Fruit fly (Drosophila melanogaster) whole organism, embryonic: Measurements from ENCODE around the gene CG12081.

Source experiments
- Awh ChIP-seq: fragments of 200-800 bp; sonication (Bioruptor generic); IDR thresholded peaks from 2 replicates; pipeline ENCODE4, ENCODE4 v1.3.6; 2022; ENCODE audit warnings: missing biosample characterization, missing genetic modification characterization
- C15 ChIP-seq: fragments of 200-800 bp; sonication (Bioruptor generic); IDR thresholded peaks from 3 replicates; pipeline ENCODE4 v1.3.6; 2022; ENCODE audit warnings: missing biosample characterization, missing genetic modification characterization
- CG12299 ChIP-seq: fragments of 200-800 bp; sonication (Bioruptor generic); optimal IDR thresholded peaks from 2 replicates; lab custom pipeline; 2018; ENCODE audit warnings: missing biosample characterization, mild to moderate bottlenecking, missing genetic modification characterization
- CG13123 ChIP-seq: fragments of 200-800 bp; sonication (Bioruptor generic); optimal IDR thresholded peaks from 2 replicates; lab custom pipeline; 2016; ENCODE audit warnings: missing biosample characterization, missing genetic modification characterization
- CG14860 ChIP-seq: fragments of 200-800 bp; sonication (Bioruptor generic); IDR thresholded peaks from 3 replicates; pipeline ENCODE4 v1.3.6; 2022; ENCODE audit warnings: missing biosample characterization, missing genetic modification characterization; ENCODE audit not compliant: partially characterized antibody
- CG1647 ChIP-seq: fragments of 200-800 bp; sonication (Bioruptor generic); optimal IDR thresholded peaks from 3 replicates; lab custom pipeline; 2016; ENCODE audit warnings: missing biosample characterization, missing genetic modification characterization
- CG17385 ChIP-seq: fragments of 200-800 bp; sonication (Bioruptor generic); optimal IDR thresholded peaks from 3 replicates; lab custom pipeline; 2018; ENCODE audit warnings: missing biosample characterization, mild to moderate bottlenecking, missing genetic modification characterization
- CG18619 ChIP-seq: fragments of 200-800 bp; sonication (Bioruptor generic); optimal IDR thresholded peaks from 3 replicates; lab custom pipeline; 2017; ENCODE audit warnings: missing biosample characterization, mild to moderate bottlenecking, missing genetic modification characterization
- CG30020 ChIP-seq: fragments of 200-800 bp; optimal IDR thresholded peaks from 2 replicates; lab custom pipeline; 2019; ENCODE audit warnings: missing biosample characterization, mild to moderate bottlenecking, missing genetic modification characterization, moderate library complexity
- CG33213 ChIP-seq: fragments of 200-800 bp; sonication (Bioruptor generic); optimal IDR thresholded peaks from 3 replicates; lab custom pipeline; 2016; ENCODE audit warnings: missing biosample characterization, missing genetic modification characterization
- CG34224 ChIP-seq: fragments of 200-800 bp; sonication (Bioruptor generic); IDR thresholded peaks from 3 replicates; pipeline ENCODE4 v1.3.6; 2022; ENCODE audit warnings: missing biosample characterization, missing genetic modification characterization; ENCODE audit not compliant: partially characterized antibody
- CG5245 ChIP-seq: fragments of 200-800 bp; sonication (Bioruptor generic); optimal IDR thresholded peaks from 3 replicates; lab custom pipeline; 2016; ENCODE audit warnings: missing biosample characterization, missing genetic modification characterization
- CG7271 ChIP-seq: fragments of 200-800 bp; sonication (Bioruptor generic); optimal IDR thresholded peaks from 2 replicates; lab custom pipeline; 2018; ENCODE audit warnings: missing biosample characterization, mild to moderate bottlenecking, missing genetic modification characterization, moderate library complexity
- CG7839 ChIP-seq: fragments of 200-800 bp; sonication (Bioruptor generic); optimal IDR thresholded peaks from 3 replicates; lab custom pipeline; 2018; ENCODE audit warnings: missing biosample characterization, mild to moderate bottlenecking, missing genetic modification characterization, moderate library complexity
- CG8359 ChIP-seq: fragments of 200-800 bp; sonication (Bioruptor generic); optimal IDR thresholded peaks from 2 replicates; lab custom pipeline; 2017; ENCODE audit warnings: missing biosample characterization, mild to moderate bottlenecking, missing genetic modification characterization, borderline replicate concordance
- CG8478 ChIP-seq: fragments of >200 bp; optimal IDR thresholded peaks from 2 replicates; lab custom pipeline; 2018
- CG9609 ChIP-seq: fragments of 200-800 bp; sonication (Bioruptor generic); optimal IDR thresholded peaks from 3 replicates; lab custom pipeline; 2016; ENCODE audit warnings: missing biosample characterization, missing genetic modification characterization
- CG9727 ChIP-seq: fragments of 200-800 bp; sonication (Bioruptor generic); optimal IDR thresholded peaks from 3 replicates; lab custom pipeline; 2017; ENCODE audit warnings: missing biosample characterization, mild to moderate bottlenecking, missing genetic modification characterization
- Doc3 ChIP-seq: fragments of 200-800 bp; sonication (Bioruptor generic); IDR thresholded peaks from 3 replicates; pipeline ENCODE4 v1.3.6; 2022; ENCODE audit warnings: missing biosample characterization, missing genetic modification characterization; ENCODE audit not compliant: partially characterized antibody
- Dp ChIP-seq: fragments of 200-800 bp; sonication (Bioruptor generic); optimal IDR thresholded peaks from 2 replicates; lab custom pipeline; 2018; ENCODE audit warnings: missing biosample characterization, mild to moderate bottlenecking, missing genetic modification characterization, moderate library complexity
- Elba2 ChIP-seq: fragments of 200-800 bp; sonication (Bioruptor generic); optimal IDR thresholded peaks from 3 replicates; lab custom pipeline; 2016; ENCODE audit warnings: missing biosample characterization, missing genetic modification characterization
- Gsc ChIP-seq: fragments of 200-800 bp; sonication (Bioruptor generic); IDR thresholded peaks from 2 replicates; pipeline ENCODE4 v1.3.6; 2022; ENCODE audit warnings: missing biosample characterization, missing genetic modification characterization
- Gug ChIP-seq: fragments of 200-800 bp; sonication (Bioruptor generic); IDR thresholded peaks from 4 replicates; pipeline ENCODE4 v1.3.6; 2022; ENCODE audit warnings: missing biosample characterization, missing genetic modification characterization
- HHEX ChIP-seq: fragments of 200-800 bp; sonication (Bioruptor generic); optimal IDR thresholded peaks from 3 replicates; lab custom pipeline; 2017; ENCODE audit warnings: missing biosample characterization, mild to moderate bottlenecking, missing genetic modification characterization, missing genetic modification reagents
- Hey ChIP-seq: fragments of 200-800 bp; sonication (Bioruptor generic); optimal IDR thresholded peaks from 3 replicates; lab custom pipeline; 2018; ENCODE audit warnings: missing biosample characterization, mild to moderate bottlenecking, missing genetic modification characterization
- HmgZ ChIP-seq: fragments of 200-800 bp; sonication (Bioruptor generic); optimal IDR thresholded peaks from 2 replicates; lab custom pipeline; 2018; ENCODE audit warnings: missing biosample characterization, mild to moderate bottlenecking, missing genetic modification characterization
- Hr3 ChIP-seq: fragments of 200-800 bp; sonication (Bioruptor generic); optimal IDR thresholded peaks from 3 replicates; lab custom pipeline; 2016; ENCODE audit warnings: missing biosample characterization, missing genetic modification characterization
- Mad ChIP-seq: fragments of 200-800 bp; sonication (Bioruptor generic); optimal IDR thresholded peaks from 2 replicates; lab custom pipeline; 2016; ENCODE audit warnings: missing biosample characterization, missing genetic modification characterization
- NFAT ChIP-seq: fragments of 200-800 bp; sonication (Bioruptor generic); IDR thresholded peaks from 2 replicates; pipeline ENCODE4 v1.3.6; 2022; ENCODE audit warnings: missing biosample characterization, missing genetic modification characterization
- Nf-YC ChIP-seq: fragments of 200-800 bp; optimal IDR thresholded peaks from 3 replicates; lab custom pipeline; 2019; ENCODE audit warnings: missing biosample characterization, mild to moderate bottlenecking, missing genetic modification characterization, moderate library complexity
- NfI ChIP-seq: fragments of 200-800 bp; sonication (Bioruptor generic); optimal IDR thresholded peaks from 3 replicates; lab custom pipeline; 2018; ENCODE audit warnings: missing biosample characterization, mild to moderate bottlenecking, missing genetic modification characterization, moderate library complexity
- Oaz ChIP-seq: fragments of 200-800 bp; sonication (Bioruptor generic); IDR thresholded peaks from 2 replicates; pipeline ENCODE4 v1.3.6; 2022; ENCODE audit warnings: missing biosample characterization, missing genetic modification characterization
- Opbp ChIP-seq: fragments of 200-800 bp; sonication (Bioruptor generic); IDR thresholded peaks from 3 replicates; pipeline ENCODE4 v1.3.6; 2022; ENCODE audit warnings: missing biosample characterization, missing genetic modification characterization; ENCODE audit not compliant: partially characterized antibody
- Optix ChIP-seq: fragments of 200-800 bp; sonication (Bioruptor generic); IDR thresholded peaks from 3 replicates; pipeline ENCODE4 v1.3.6; 2022; ENCODE audit warnings: missing biosample characterization, missing genetic modification characterization
- Pdp1 ChIP-seq, 2 experiments: fragments of 200-800 bp; sonication (Bioruptor generic); optimal IDR thresholded peaks; 3 replicates each; lab custom pipeline; 2016; ENCODE audit warnings: missing biosample characterization in 2 of 2, missing genetic modification characterization in 2 of 2, mild to moderate bottlenecking in 1 of 2, moderate library complexity in 1 of 2
- Poxn ChIP-seq: fragments of 200-800 bp; sonication (Bioruptor generic); IDR thresholded peaks from 2 replicates; pipeline ENCODE4 v1.3.6; 2022; ENCODE audit warnings: missing biosample characterization, missing genetic modification characterization
- Six4 ChIP-seq: fragments of 200-800 bp; sonication (Bioruptor generic); optimal IDR thresholded peaks from 2 replicates; lab custom pipeline; 2016; ENCODE audit warnings: missing biosample characterization, missing genetic modification characterization
- cas ChIP-seq: fragments of 200-800 bp; sonication (Bioruptor generic); IDR thresholded peaks from 2 replicates; pipeline ENCODE4 v1.3.6; 2022; ENCODE audit warnings: missing biosample characterization, missing genetic modification characterization
- chn ChIP-seq: fragments of 200-800 bp; sonication (Bioruptor generic); optimal IDR thresholded peaks from 2 replicates; lab custom pipeline; 2016; ENCODE audit warnings: missing biosample characterization, missing genetic modification characterization
- disco-r ChIP-seq: fragments of 200-800 bp; sonication (Bioruptor generic); optimal IDR thresholded peaks from 2 replicates; lab custom pipeline; 2016; ENCODE audit warnings: missing biosample characterization, missing genetic modification characterization
- ewg ChIP-seq: fragments of 200-800 bp; sonication (Bioruptor generic); optimal IDR thresholded peaks from 3 replicates; lab custom pipeline; 2017; ENCODE audit warnings: mild to moderate bottlenecking, missing biosample characterization, missing genetic modification reagents, missing genetic modification characterization
- exex ChIP-seq: fragments of 200-800 bp; sonication (Bioruptor generic); optimal IDR thresholded peaks from 4 replicates; lab custom pipeline; 2018; ENCODE audit warnings: missing biosample characterization, mild to moderate bottlenecking, missing genetic modification characterization, moderate library complexity
- gcm ChIP-seq: fragments of 200-800 bp; sonication (Bioruptor generic); optimal IDR thresholded peaks from 2 replicates; lab custom pipeline; 2019; ENCODE audit warnings: missing biosample characterization, mild to moderate bottlenecking, missing genetic modification characterization, moderate library complexity
- jing ChIP-seq: fragments of 200-800 bp; sonication (Bioruptor generic); optimal IDR thresholded peaks from 2 replicates; lab custom pipeline; 2018; ENCODE audit warnings: missing biosample characterization, mild to moderate bottlenecking, missing genetic modification characterization
- lab ChIP-seq: fragments of 200-800 bp; sonication (Bioruptor generic); optimal IDR thresholded peaks from 3 replicates; lab custom pipeline; 2017; ENCODE audit warnings: missing biosample characterization, missing genetic modification characterization, mild to moderate bottlenecking, moderate library complexity, missing genetic modification reagents
- pho ChIP-seq: fragments of 200-800 bp; sonication (Bioruptor generic); optimal IDR thresholded peaks from 2 replicates; lab custom pipeline; 2016; ENCODE audit warnings: missing biosample characterization, missing genetic modification characterization
- pros ChIP-seq: fragments of 200-800 bp; sonication (Bioruptor generic); optimal IDR thresholded peaks from 3 replicates; lab custom pipeline; 2019; ENCODE audit warnings: missing biosample characterization, mild to moderate bottlenecking, missing genetic modification characterization, moderate library complexity
- repo ChIP-seq: fragments of 200-800 bp; sonication (Bioruptor generic); optimal IDR thresholded peaks from 2 replicates; lab custom pipeline; 2016; ENCODE audit warnings: missing biosample characterization, missing genetic modification characterization
- scrt ChIP-seq: fragments of 200-800 bp; sonication (Bioruptor generic); optimal IDR thresholded peaks from 2 replicates; lab custom pipeline; 2018; ENCODE audit warnings: missing biosample characterization, mild to moderate bottlenecking, missing genetic modification characterization, moderate library complexity
- tgo ChIP-seq: fragments of 200-800 bp; sonication (Bioruptor generic); IDR thresholded peaks from 3 replicates; pipeline ENCODE4 v1.3.6; 2022; ENCODE audit warnings: missing biosample characterization, missing genetic modification characterization
- tin ChIP-seq: fragments of 200-800 bp; sonication (Bioruptor generic); optimal IDR thresholded peaks from 3 replicates; lab custom pipeline; 2016; ENCODE audit warnings: missing biosample characterization, missing genetic modification characterization
- ttk ChIP-seq: fragments of 200-800 bp; sonication (Bioruptor generic); IDR thresholded peaks from 2 replicates; pipeline ENCODE4 v2.1.2; 2022; ENCODE audit warnings: missing biosample characterization, missing genetic modification characterization

The CG12081 gene

DNA sequence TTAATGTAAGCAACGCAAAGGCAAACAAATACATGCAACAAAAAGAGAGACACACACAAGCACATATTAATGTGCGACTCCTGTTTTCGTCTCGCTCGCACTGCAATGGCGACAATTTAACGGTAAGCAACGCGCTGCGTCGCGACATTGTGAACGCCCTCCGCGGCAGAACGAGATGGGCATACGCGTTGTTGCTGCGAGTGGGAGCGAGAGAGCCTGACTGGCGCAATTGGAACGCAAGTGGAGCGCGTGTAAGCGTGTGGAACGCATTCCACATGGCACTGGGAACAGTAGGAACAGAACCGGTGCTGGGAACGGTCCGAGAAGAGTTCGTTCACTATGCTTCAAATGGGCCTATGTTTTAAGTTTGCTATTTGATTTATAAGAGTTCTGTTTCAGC, 36.3 kb downstream of the CG12081 start (continued):
- 0 out of 3 replicates have a peak, but pooled peaks have one; percentile 40 for TF ChIP-seq Opbp
- no peak for TF ChIP-seq CG14860
- no peak for TF ChIP-seq Optix (GFP tag; lab: Robert Waterston, UW)
- TF ChIP-seq chn: no peak
- TF ChIP-seq disco-r (GFP tag; lab: Kevin White, UChicago): peak; percentile 26
- TF ChIP-seq ewg (GFP tag; lab: Kevin White, UChicago): peak; percentile 61
- TF ChIP-seq NFAT (GFP tag; lab: Robert Waterston, UW): no peak
- TF ChIP-seq Dp: no peak
- TF ChIP-seq Pdp1 (GFP tag; optimal IDR thresholded peaks at IDR 0.05; lab: Kevin White, UChicago): peak in 1 of 2 experiments; percentile 13
- TF ChIP-seq CG18619 (GFP tag; lab: Kevin White, UChicago): no peak
- TF ChIP-seq Doc3 (GFP tag; lab: Robert Waterston, UW): no peak
- no peak for TF ChIP-seq NfI (GFP tag; lab: Kevin White, UChicago)
- TF ChIP-seq CG13123 (GFP tag; lab: Kevin White, UChicago): no peak
- no peak for TF ChIP-seq Poxn (GFP tag; lab: Robert Waterston, UW)
- TF ChIP-seq Nf-YC: peak; percentile 99
- TF ChIP-seq CG30020 (tag; lab: Kevin White, UChicago): no peak
- TF ChIP-seq repo: no peak
- no peak for TF ChIP-seq Hey (tag; lab: Kevin White, UChicago)
- TF ChIP-seq CG12299 (tag; lab: Kevin White, UChicago): no peak
- TF ChIP-seq CG9727 (GFP tag; lab: Kevin White, UChicago): no peak
- peak; percentile 60 for TF ChIP-seq HmgZ (tag; lab: Kevin White, UChicago)
- TF ChIP-seq CG33213 (GFP tag; lab: Kevin White, UChicago): no peak
- TF ChIP-seq HHEX: no peak
- TF ChIP-seq CG8359 (GFP tag; lab: Kevin White, UChicago): no peak
- no peak for TF ChIP-seq Hr3 (GFP tag; lab: Kevin White, UChicago)
- TF ChIP-seq CG5245: no peak
- TF ChIP-seq exex: no peak
- TF ChIP-seq tgo (GFP tag; lab: Robert Waterston, UW): no peak
- TF ChIP-seq CG7839 (tag; lab: Kevin White, UChicago): no peak
- TF ChIP-seq CG7271: peak; percentile 5
- no peak for TF ChIP-seq C15 (GFP tag; lab: Robert Waterston, UW)
- TF ChIP-seq Awh (GFP tag; lab: Robert Waterston, UW): no peak
- peak; percentile 25 for TF ChIP-seq CG17385
- no peak for TF ChIP-seq lab (GFP tag; lab: Kevin White, UChicago)
- no peak for TF ChIP-seq Oaz (GFP tag; lab: Robert Waterston, UW)
- TF ChIP-seq Gsc (GFP tag; lab: Robert Waterston, UW): no peak
- peak; percentile 99 for TF ChIP-seq CG8478 (lab: Kevin White, UChicago)
- TF ChIP-seq Six4 (GFP tag; lab: Kevin White, UChicago): no peak
- TF ChIP-seq Elba2 (GFP tag; lab: Kevin White, UChicago): no peak
- TF ChIP-seq CG34224 (GFP tag; lab: Robert Waterston, UW): no peak
- no peak for TF ChIP-seq CG9609 (GFP tag; lab: Kevin White, UChicago)
- TF ChIP-seq ttk: no peak
- TF ChIP-seq scrt (GFP tag; lab: Kevin White, UChicago): no peak
- TF ChIP-seq Mad (GFP tag; lab: Kevin White, UChicago): no peak
- no peak for TF ChIP-seq pros (GFP tag; lab: Kevin White, UChicago)
- TF ChIP-seq pho (GFP tag; lab: Kevin White, UChicago): no peak
- no peak for TF ChIP-seq jing (GFP tag; lab: Kevin White, UChicago)
- no peak for TF ChIP-seq tin
- TF ChIP-seq cas: no peak
- TF ChIP-seq CG1647: no peak
- no peak for TF ChIP-seq gcm (GFP tag; lab: Kevin White, UChicago)
- TF ChIP-seq Gug: no peak
